Worm (Caenorhabditis elegans) whole organism, L1 larva: ENCODE data around the gene srj-6.
A peak's percentile ranks its signal among the peaks of the same experiment; 100 is the strongest.

Experiments used
- F16B12.6 ChIP-seq: fragments of 150-350 bp; optimal IDR thresholded peaks from 2 replicates; lab custom pipeline; 2014; ENCODE audit warnings: missing biosample characterization, missing genetic modification characterization
- aha-1 ChIP-seq: fragments of 150-350 bp; optimal IDR thresholded peaks from 2 replicates; lab custom pipeline; 2014; ENCODE audit warnings: missing biosample characterization, missing genetic modification characterization
- blmp-1 ChIP-seq: fragments of 150-350 bp; optimal IDR thresholded peaks from 2 replicates; lab custom pipeline; 2014; ENCODE audit warnings: missing biosample characterization, missing genetic modification characterization
- ces-1 ChIP-seq: fragments of 150-350 bp; optimal IDR thresholded peaks from 2 replicates; lab custom pipeline; 2014; ENCODE audit warnings: missing biosample characterization, missing genetic modification reagents, missing genetic modification characterization
- dsc-1 ChIP-seq: sonication (generic microtip); optimal IDR thresholded peaks from 2 replicates; lab custom pipeline; 2016; ENCODE audit warnings: mild to moderate bottlenecking, missing genetic modification characterization, missing compliant biosample characterization
- efl-1 ChIP-seq, 4 experiments: fragments of 150-350 bp; optimal IDR thresholded peaks in 3 of 4; peaks in 1 of 4; 1 replicate in 1 of 4; 2 replicates in 3 of 4; lab custom pipeline; 2014; ENCODE audit warnings: missing biosample characterization in 2 of 4, missing genetic modification characterization in 2 of 4, missing genetic modification reagents in 2 of 4
- elt-2 ChIP-seq: sonication (generic microtip); optimal IDR thresholded peaks from 2 replicates; lab custom pipeline; 2016; ENCODE audit warnings: missing genetic modification characterization, mild to moderate bottlenecking, inconsistent platforms, missing compliant biosample characterization, missing genetic modification reagents
- elt-3 ChIP-seq, 6 experiments: fragments of 150-350 bp in 1 of 6; sonication (generic microtip); optimal IDR thresholded peaks; 2 replicates each; lab custom pipeline; 2017 to 2018; ENCODE audit warnings: missing biosample characterization in 6 of 6, missing genetic modification characterization in 6 of 6, inconsistent platforms in 1 of 6
- fkh-10 ChIP-seq: sonication (generic microtip); optimal IDR thresholded peaks from 2 replicates; lab custom pipeline; 2017; ENCODE audit warnings: missing biosample characterization, missing genetic modification reagents, missing genetic modification characterization
- fkh-8 ChIP-seq: sonication (generic microtip); optimal IDR thresholded peaks from 2 replicates; lab custom pipeline; 2016; ENCODE audit warnings: mild to moderate bottlenecking, missing genetic modification characterization, missing compliant biosample characterization
- fos-1 ChIP-seq: fragments of 150-350 bp; optimal IDR thresholded peaks from 2 replicates; lab custom pipeline; 2014; ENCODE audit warnings: missing biosample characterization, missing genetic modification characterization
- irx-1 ChIP-seq: sonication (generic microtip); optimal IDR thresholded peaks from 2 replicates; lab custom pipeline; 2016; ENCODE audit warnings: missing genetic modification characterization, missing compliant biosample characterization
- lin-14 ChIP-seq: fragments of 200-800 bp; sonication (Bioruptor generic); optimal IDR thresholded peaks from 2 replicates; lab custom pipeline; 2018; ENCODE audit warnings: mild to moderate bottlenecking, missing genetic modification characterization, moderate library complexity, missing compliant biosample characterization
- lir-3 ChIP-seq: sonication (generic microtip); optimal IDR thresholded peaks from 2 replicates; lab custom pipeline; 2016; ENCODE audit warnings: mild to moderate bottlenecking, missing genetic modification characterization, moderate library complexity, missing compliant biosample characterization; ENCODE audit not compliant: poor library complexity
- mep-1 ChIP-seq: fragments of 150-350 bp; optimal IDR thresholded peaks from 2 replicates; lab custom pipeline; 2014; ENCODE audit warnings: missing biosample characterization, missing genetic modification characterization
- nhr-11 ChIP-seq: fragments of 150-350 bp; optimal IDR thresholded peaks from 2 replicates; lab custom pipeline; 2014; ENCODE audit warnings: missing biosample characterization, missing genetic modification characterization
- nhr-237 ChIP-seq: fragments of 150-350 bp; optimal IDR thresholded peaks from 2 replicates; lab custom pipeline; 2014; ENCODE audit warnings: missing biosample characterization, missing genetic modification characterization
- nhr-47 ChIP-seq: sonication (generic microtip); optimal IDR thresholded peaks from 2 replicates; lab custom pipeline; 2016; ENCODE audit warnings: mild to moderate bottlenecking, missing genetic modification characterization, moderate library complexity, missing compliant biosample characterization
- nhr-77 ChIP-seq: fragments of 150-350 bp; optimal IDR thresholded peaks from 2 replicates; lab custom pipeline; 2014; ENCODE audit warnings: missing biosample characterization, missing genetic modification characterization
- pqm-1 ChIP-seq: sonication (generic microtip); optimal IDR thresholded peaks from 3 replicates; lab custom pipeline; 2017; ENCODE audit warnings: missing biosample characterization, missing genetic modification characterization
- rnt-1 ChIP-seq: sonication (generic microtip); optimal IDR thresholded peaks from 2 replicates; lab custom pipeline; 2016; ENCODE audit warnings: mild to moderate bottlenecking, missing genetic modification characterization, moderate library complexity, missing compliant biosample characterization
- snpc-4 ChIP-seq: fragments of 150-350 bp; optimal IDR thresholded peaks from 2 replicates; lab custom pipeline; 2014; ENCODE audit warnings: missing biosample characterization, missing genetic modification characterization
- snu-23 ChIP-seq: sonication (generic microtip); optimal IDR thresholded peaks from 2 replicates; lab custom pipeline; 2016; ENCODE audit warnings: missing genetic modification characterization, missing compliant biosample characterization
- sox-4 ChIP-seq: sonication (generic microtip); optimal IDR thresholded peaks from 2 replicates; lab custom pipeline; 2016; ENCODE audit warnings: missing genetic modification characterization, missing compliant biosample characterization
- unc-62 ChIP-seq: fragments of 150-350 bp; optimal IDR thresholded peaks from 2 replicates; lab custom pipeline; 2014; ENCODE audit warnings: missing biosample characterization, missing genetic modification reagents, missing genetic modification characterization
- unc-86 ChIP-seq: sonication (generic microtip); optimal IDR thresholded peaks from 2 replicates; lab custom pipeline; 2016; ENCODE audit warnings: missing genetic modification characterization, missing compliant biosample characterization
- ztf-4 ChIP-seq: fragments of 150-350 bp; optimal IDR thresholded peaks from 2 replicates; lab custom pipeline; 2014; ENCODE audit warnings: missing biosample characterization, missing genetic modification characterization

srj-6 gene

DNA sequence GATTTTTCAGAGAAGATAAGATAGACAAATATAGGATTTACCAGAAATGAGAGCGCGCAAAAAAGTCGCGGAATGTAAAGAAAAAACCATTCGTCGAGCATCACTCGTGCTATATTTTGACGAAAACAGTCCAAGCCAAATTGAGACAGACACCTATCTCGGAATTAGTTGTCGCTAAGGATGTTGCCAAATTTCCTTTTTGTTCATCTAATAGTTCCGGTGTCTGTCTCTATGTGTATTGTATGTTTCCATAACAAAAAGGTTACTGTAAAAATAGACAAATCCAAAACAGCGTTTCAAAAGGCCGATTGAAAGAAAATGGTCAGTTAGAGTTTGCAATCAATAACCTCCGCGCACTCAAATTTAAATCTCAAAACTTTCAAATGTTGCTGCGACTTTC is 40.3 kb upstream of the srj-6 start, which contains the start of gene srj-53:
Gene srj-53 (minus strand): TSS at position 101 of the 400 bp plus-strand sequence.
- no peak for TF ChIP-seq nhr-77 (tag; lab: Kevin White, UChicago)
- TF ChIP-seq nhr-47 (tag; lab: Kevin White, UChicago): no peak
- no peak for TF ChIP-seq unc-86
- TF ChIP-seq nhr-11 (tag; lab: Kevin White, UChicago): no peak
- TF ChIP-seq dsc-1: no peak

ce11 chrV:692720-693422 is 38.6 kb upstream of the srj-6 start, which contains the start of gene srx-4:
Gene srx-4 (minus strand): TSS chrV:692770.
- TF ChIP-seq sox-4 (tag; lab: Kevin White, UChicago) (no peak), F16B12.6 (tag; lab: Kevin White, UChicago) (no peak), lin-14 (no peak), snpc-4 (no peak), elt-3 (tag; optimal IDR thresholded peaks at IDR 0.05; lab: Kevin White, UChicago) (no peak), pqm-1 (tag; lab: Kevin White, UChicago) (no peak)

DNA sequence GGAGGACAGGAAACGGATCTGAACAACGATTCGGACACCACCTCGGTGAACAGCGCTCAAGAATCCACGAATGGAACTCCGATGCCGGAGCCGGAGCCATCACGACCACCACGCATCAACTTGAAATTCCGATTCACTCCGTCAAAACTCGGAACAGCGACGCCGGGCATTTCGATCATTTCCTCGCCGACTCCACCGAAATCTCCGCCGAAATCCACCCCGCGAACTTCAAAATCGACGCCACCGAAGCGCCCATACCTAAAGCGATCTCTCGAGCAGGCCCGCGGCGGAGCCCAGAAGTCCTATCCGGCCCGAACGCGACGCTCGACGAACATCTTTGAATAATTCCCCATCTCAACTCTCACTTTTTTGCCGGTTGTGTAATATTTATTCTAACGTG is 35.2 kb upstream of the srj-6 start:
- TF ChIP-seq ztf-4 (tag; lab: Kevin White, UChicago) (no peak), fkh-8 (no peak), aha-1 (tag; lab: Kevin White, UChicago) (no peak), nhr-237 (tag; lab: Kevin White, UChicago) (no peak), unc-62 (GFP tag; lab: Kevin White, UChicago) (no peak), fkh-10 (GFP tag; lab: Kevin White, UChicago) (no peak), irx-1 (tag; lab: Kevin White, UChicago) (no peak), unc-86 (no peak), F16B12.6 (tag; lab: Kevin White, UChicago) (no peak), ces-1 (GFP tag; lab: Kevin White, UChicago) (no peak)
- TF ChIP-seq, all 84 proteins: peak for 0

DNA sequence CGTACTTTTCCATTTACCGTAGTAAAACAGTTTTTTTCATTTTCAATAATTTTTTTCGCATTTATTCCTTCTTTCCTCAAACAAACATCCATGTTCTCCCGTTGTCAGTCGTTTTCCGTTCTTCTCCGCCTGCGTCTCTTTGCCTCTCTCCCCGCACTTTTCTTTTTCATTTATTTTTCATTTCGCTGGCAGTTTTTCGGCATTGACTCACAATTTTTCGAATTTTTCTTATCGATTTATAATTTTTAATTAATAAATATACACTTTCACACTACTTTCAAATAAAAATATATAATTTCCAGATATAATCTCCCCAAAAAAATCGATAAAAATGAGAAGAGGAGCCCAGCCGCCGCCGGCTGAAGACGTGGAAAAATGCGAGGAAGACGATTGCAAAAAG is 33.1 kb upstream of the srj-6 start, which contains the start of gene H25P19.1:
Gene H25P19.1 (plus strand): TSS at position 301 of the 400 bp plus-strand sequence.
- TF ChIP-seq blmp-1: peak; percentile 66
- no peak for TF ChIP-seq fos-1 (tag; lab: Kevin White, UChicago)

ce11 chrV:683858-684257 is 29.6 kb upstream of the srj-6 start, which contains the start of gene F31F4.1:
Gene F31F4.1 (plus strand): TSS chrV:684060.
- TF ChIP-seq mep-1 (tag; lab: Kevin White, UChicago) (no peak), snu-23 (GFP tag; lab: Kevin White, UChicago) (no peak), elt-2 (tag; lab: Kevin White, UChicago) (peak; percentile 33), efl-1 (optimal IDR thresholded peaks at IDR 0.05; lab: Kevin White, UChicago) (no peak), efl-1 (GFP tag; optimal IDR thresholded peaks at IDR 0.05 in 1 of 2; lab: Kevin White, UChicago) (peak in 1 of 2 experiments; percentile 15), snpc-4 (no peak)

ce11 chrV:682031-682430 is 27.7 kb upstream of the srj-6 start, which contains the start of gene srx-23:
Gene srx-23 (plus strand): TSS chrV:682331.
- peak; percentile 49 for TF ChIP-seq fkh-8
- peak; percentile 56 for TF ChIP-seq sox-4 (tag; lab: Kevin White, UChicago)
- TF ChIP-seq lir-3 (tag; lab: Kevin White, UChicago): no peak
- TF ChIP-seq, all 84 proteins: peak for 2

DNA sequence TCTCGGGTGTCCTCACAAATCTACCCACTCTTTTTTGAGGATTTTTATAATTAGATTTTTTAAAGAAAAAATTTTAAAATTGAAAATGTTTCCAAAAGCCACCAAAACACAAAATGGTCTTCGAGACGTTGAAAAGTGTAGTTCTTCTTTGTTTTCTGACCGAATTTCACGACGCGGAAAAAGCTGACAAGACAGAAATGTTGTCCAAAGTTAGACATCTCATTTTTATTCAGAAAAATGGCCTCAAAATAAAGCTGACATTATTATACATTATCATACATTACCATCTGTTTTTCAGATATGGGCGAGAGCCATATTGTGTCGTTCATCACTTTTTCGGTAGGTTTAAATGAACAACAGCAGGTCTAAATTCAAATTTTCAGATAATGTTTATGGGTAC is 25.4 kb upstream of the srj-6 start, which contains the start of gene srx-22:
Gene srx-22 (plus strand): TSS at position 301 of the 400 bp plus-strand sequence.
- no peak for TF ChIP-seq efl-1 (optimal IDR thresholded peaks at IDR 0.05; lab: Kevin White, UChicago)
- TF ChIP-seq efl-1 (GFP tag; optimal IDR thresholded peaks at IDR 0.05 in 1 of 2; lab: Kevin White, UChicago): peak in 1 of 2 experiments; percentile 65
- TF ChIP-seq rnt-1: no peak
- TF ChIP-seq, all 84 proteins: peak for 1
